Fruit fly (Drosophila melanogaster) whole organism, prepupa: Measurements from ENCODE around the gene cnir.

ENCODE experiments used
- Blimp-1 ChIP-seq: fragments of 200-800 bp; sonication (Bioruptor generic); optimal IDR thresholded peaks from 3 replicates; lab custom pipeline; 2017; ENCODE audit warnings: missing biosample characterization, missing genetic modification characterization, mild to moderate bottlenecking, moderate library complexity, missing genetic modification reagents
- dsx ChIP-seq: fragments of 200-800 bp; optimal IDR thresholded peaks from 3 replicates; lab custom pipeline; 2019; ENCODE audit warnings: missing biosample characterization, mild to moderate bottlenecking, missing genetic modification characterization, moderate library complexity; ENCODE audit not compliant: poor library complexity, severe bottlenecking

DNA sequence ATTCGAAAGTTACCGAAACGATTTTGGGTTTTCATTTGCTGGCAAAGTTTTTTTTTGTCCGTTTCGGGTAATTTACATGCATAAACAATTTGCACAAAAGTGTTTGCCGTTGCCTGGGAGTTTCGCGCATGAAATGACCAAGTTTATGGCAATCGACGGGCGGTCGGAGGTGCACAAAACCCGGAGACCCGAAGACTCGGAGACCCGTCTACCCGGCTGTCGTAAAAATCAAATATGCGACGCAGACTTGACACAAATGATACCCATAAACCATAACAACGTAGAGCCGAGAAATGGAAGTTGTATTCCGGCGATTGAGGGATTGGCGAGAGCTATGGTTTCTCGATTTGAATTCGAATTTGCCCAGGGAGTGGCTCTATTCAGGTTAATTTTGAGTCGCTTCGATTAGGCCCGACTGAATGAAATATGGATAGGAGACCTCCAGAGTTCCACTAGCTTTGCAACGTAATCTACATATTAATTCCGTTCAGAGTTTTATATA, 32.6 kb downstream of the cnir start:
- TF ChIP-seq Blimp-1 (no peak), dsx (no peak)
